Fruit fly (Drosophila melanogaster) whole organism, embryonic: ENCODE measurements around the gene Mdr65.

Experiments
- Bdp1 ChIP-seq: fragments of 200-800 bp; sonication (Bioruptor generic); optimal IDR thresholded peaks from 3 replicates; lab custom pipeline; 2016; ENCODE audit warnings: missing biosample characterization, missing genetic modification characterization
- CG11085 ChIP-seq: fragments of 200-800 bp; sonication (Bioruptor generic); IDR thresholded peaks from 2 replicates; pipeline ENCODE4 v1.3.6; 2022; ENCODE audit warnings: missing biosample characterization, missing genetic modification characterization
- CG13296 ChIP-seq: fragments of 200-800 bp; sonication (Bioruptor generic); optimal IDR thresholded peaks from 3 replicates; lab custom pipeline; 2018; ENCODE audit warnings: missing biosample characterization, mild to moderate bottlenecking, missing genetic modification characterization
- CG14441 ChIP-seq: fragments of 200-800 bp; sonication (Bioruptor generic); IDR thresholded peaks from 2 replicates; pipeline ENCODE4 v1.3.6; 2022; ENCODE audit warnings: missing biosample characterization, missing genetic modification characterization
- CG14667 ChIP-seq: fragments of 200-800 bp; sonication (Bioruptor generic); IDR thresholded peaks from 2 replicates; pipeline ENCODE4 v1.3.6; 2022; ENCODE audit warnings: missing biosample characterization, missing genetic modification characterization
- CG14965 ChIP-seq: fragments of 200-800 bp; sonication (Bioruptor generic); optimal IDR thresholded peaks from 2 replicates; lab custom pipeline; 2016; ENCODE audit warnings: missing biosample characterization, missing genetic modification characterization, borderline replicate concordance
- CG16813 ChIP-seq: fragments of 200-800 bp; sonication (Bioruptor generic); IDR thresholded peaks from 3 replicates; pipeline ENCODE4 v1.3.6; 2022; ENCODE audit warnings: missing biosample characterization, missing genetic modification characterization; ENCODE audit not compliant: partially characterized antibody
- CG16815 ChIP-seq: fragments of 200-800 bp; sonication (Bioruptor generic); optimal IDR thresholded peaks from 3 replicates; lab custom pipeline; 2017; ENCODE audit warnings: missing biosample characterization, mild to moderate bottlenecking, missing genetic modification characterization
- CG17829 ChIP-seq: fragments of 200-800 bp; optimal IDR thresholded peaks from 2 replicates; lab custom pipeline; 2019; ENCODE audit warnings: missing biosample characterization, mild to moderate bottlenecking, missing genetic modification characterization, moderate library complexity
- CG3163 ChIP-seq: fragments of 200-800 bp; sonication (Bioruptor generic); optimal IDR thresholded peaks from 3 replicates; lab custom pipeline; 2016; ENCODE audit warnings: missing biosample characterization, missing genetic modification characterization
- CG32772 ChIP-seq: fragments of 200-800 bp; sonication (Bioruptor generic); IDR thresholded peaks from 2 replicates; pipeline ENCODE4 v1.3.6; 2022; ENCODE audit warnings: missing biosample characterization, missing genetic modification characterization
- CG33213 ChIP-seq: fragments of 200-800 bp; sonication (Bioruptor generic); optimal IDR thresholded peaks from 3 replicates; lab custom pipeline; 2016; ENCODE audit warnings: missing biosample characterization, missing genetic modification characterization
- CG33557 ChIP-seq: fragments of 200-800 bp; sonication (Bioruptor generic); optimal IDR thresholded peaks from 2 replicates; lab custom pipeline; 2019; ENCODE audit warnings: missing biosample characterization, mild to moderate bottlenecking, missing genetic modification characterization, moderate library complexity
- CG5180 ChIP-seq: fragments of 200-800 bp; sonication (Bioruptor generic); optimal IDR thresholded peaks from 3 replicates; lab custom pipeline; 2017; ENCODE audit warnings: missing biosample characterization, missing genetic modification characterization, mild to moderate bottlenecking, moderate library complexity, missing genetic modification reagents
- CG6254 ChIP-seq: fragments of 200-800 bp; sonication (Bioruptor generic); optimal IDR thresholded peaks from 3 replicates; lab custom pipeline; 2017; ENCODE audit warnings: mild to moderate bottlenecking, missing biosample characterization, missing genetic modification reagents, missing genetic modification characterization
- CG7271 ChIP-seq: fragments of 200-800 bp; sonication (Bioruptor generic); optimal IDR thresholded peaks from 2 replicates; lab custom pipeline; 2018; ENCODE audit warnings: missing biosample characterization, mild to moderate bottlenecking, missing genetic modification characterization, moderate library complexity
- CG7839 ChIP-seq: fragments of 200-800 bp; sonication (Bioruptor generic); optimal IDR thresholded peaks from 3 replicates; lab custom pipeline; 2018; ENCODE audit warnings: missing biosample characterization, mild to moderate bottlenecking, missing genetic modification characterization, moderate library complexity
- CkIIα-i1 ChIP-seq: fragments of 200-800 bp; sonication (Bioruptor generic); IDR thresholded peaks from 2 replicates; pipeline ENCODE4 v1.3.6; 2022; ENCODE audit warnings: missing biosample characterization, missing genetic modification characterization
- Deaf1 ChIP-seq: fragments of 200-800 bp; optimal IDR thresholded peaks from 3 replicates; lab custom pipeline; 2019; ENCODE audit warnings: missing biosample characterization, mild to moderate bottlenecking, missing genetic modification characterization, moderate library complexity
- Dfd ChIP-seq, 2 experiments: fragments of >200 bp; optimal IDR thresholded peaks; 2 replicates each; lab custom pipeline; 2017; ENCODE audit warnings: missing biosample characterization in 2 of 2, missing genetic modification characterization in 2 of 2
- E2f1 ChIP-seq: fragments of 200-800 bp; sonication (Bioruptor generic); IDR thresholded peaks from 2 replicates; pipeline ENCODE4 v1.3.6; 2022; ENCODE audit warnings: missing biosample characterization, missing genetic modification characterization
- GATAe ChIP-seq: fragments of 200-800 bp; sonication (Bioruptor generic); conservative IDR thresholded peaks from 2 replicates; pipeline ENCODE4 v1.3.6; 2022; ENCODE audit warnings: missing biosample characterization, missing genetic modification characterization
- HmgD ChIP-seq: fragments of 200-800 bp; sonication (Bioruptor generic); optimal IDR thresholded peaks from 3 replicates; lab custom pipeline; 2016; ENCODE audit warnings: missing biosample characterization, missing genetic modification characterization
- MTF-1 ChIP-seq: fragments of 200-800 bp; sonication (Bioruptor generic); optimal IDR thresholded peaks from 2 replicates; lab custom pipeline; 2018; ENCODE audit warnings: missing biosample characterization, mild to moderate bottlenecking, missing genetic modification characterization, borderline replicate concordance
- Mad ChIP-seq: fragments of 200-800 bp; sonication (Bioruptor generic); optimal IDR thresholded peaks from 2 replicates; lab custom pipeline; 2016; ENCODE audit warnings: missing biosample characterization, missing genetic modification characterization
- Med ChIP-seq: fragments of 200-800 bp; sonication (Bioruptor generic); peaks from one replicate; lab custom pipeline; 2016; ENCODE audit warnings: missing biosample characterization, missing genetic modification characterization, mild to moderate bottlenecking, inconsistent platforms, moderate library complexity
- Mes4 ChIP-seq: fragments of 200-800 bp; sonication (Bioruptor generic); optimal IDR thresholded peaks from 2 replicates; lab custom pipeline; 2016; ENCODE audit warnings: missing biosample characterization, missing genetic modification characterization
- Myb ChIP-seq: fragments of 200-800 bp; sonication (Bioruptor generic); optimal IDR thresholded peaks from 2 replicates; lab custom pipeline; 2016; ENCODE audit warnings: missing biosample characterization, missing genetic modification characterization
- Oaz ChIP-seq: fragments of 200-800 bp; sonication (Bioruptor generic); IDR thresholded peaks from 2 replicates; pipeline ENCODE4 v1.3.6; 2022; ENCODE audit warnings: missing biosample characterization, missing genetic modification characterization
- ato ChIP-seq: fragments of 200-800 bp; sonication (Bioruptor generic); IDR thresholded peaks from 2 replicates; pipeline ENCODE4 v1.3.6; 2022; ENCODE audit warnings: missing biosample characterization, missing genetic modification characterization; ENCODE audit not compliant: partially characterized antibody
- bcd ChIP-seq: fragments of 200-800 bp; sonication (Bioruptor generic); optimal IDR thresholded peaks from 2 replicates; lab custom pipeline; 2017; ENCODE audit warnings: missing biosample characterization, mild to moderate bottlenecking, missing genetic modification characterization
- btn ChIP-seq: fragments of 200-800 bp; sonication (Bioruptor generic); optimal IDR thresholded peaks from 2 replicates; lab custom pipeline; 2016; ENCODE audit warnings: missing biosample characterization, missing genetic modification characterization
- dan ChIP-seq: fragments of 200-800 bp; sonication (Bioruptor generic); IDR thresholded peaks from 2 replicates; pipeline ENCODE4 v1.3.6; 2022; ENCODE audit warnings: missing biosample characterization, missing genetic modification characterization
- fd3F ChIP-seq: fragments of 200-800 bp; sonication (Bioruptor generic); optimal IDR thresholded peaks from 2 replicates; lab custom pipeline; 2018; ENCODE audit warnings: missing biosample characterization, mild to moderate bottlenecking, missing genetic modification characterization, moderate library complexity
- gce ChIP-seq: fragments of 200-800 bp; sonication (Bioruptor generic); IDR thresholded peaks from 3 replicates; pipeline ENCODE4 v1.3.6; 2022; ENCODE audit warnings: missing biosample characterization, missing genetic modification characterization
- hkb ChIP-seq, 2 experiments: fragments of 200-800 bp in 1 of 2; fragments of >200 bp in 1 of 2; sonication (Bioruptor generic) in 1 of 2; IDR thresholded peaks in 1 of 2; optimal IDR thresholded peaks in 1 of 2; 2 replicates each; pipeline versions ENCODE4 v1.3.6 to Lab custom; 2017 to 2022; ENCODE audit warnings: missing biosample characterization in 1 of 2, missing genetic modification characterization in 1 of 2
- insv ChIP-seq, 2 experiments: fragments of 200-800 bp; sonication (Bioruptor generic); optimal IDR thresholded peaks; 3 replicates each; lab custom pipeline; 2016 to 2018; ENCODE audit warnings: missing biosample characterization in 2 of 2, missing genetic modification characterization in 2 of 2
- jing ChIP-seq: fragments of 200-800 bp; sonication (Bioruptor generic); optimal IDR thresholded peaks from 2 replicates; lab custom pipeline; 2018; ENCODE audit warnings: missing biosample characterization, mild to moderate bottlenecking, missing genetic modification characterization
- ken ChIP-seq: fragments of 200-800 bp; sonication (Bioruptor generic); IDR thresholded peaks from 3 replicates; pipeline ENCODE4 v1.3.6; 2022; ENCODE audit warnings: missing biosample characterization, missing genetic modification characterization
- lab ChIP-seq: fragments of 200-800 bp; sonication (Bioruptor generic); optimal IDR thresholded peaks from 3 replicates; lab custom pipeline; 2017; ENCODE audit warnings: missing biosample characterization, missing genetic modification characterization, mild to moderate bottlenecking, moderate library complexity, missing genetic modification reagents
- phol ChIP-seq: fragments of 200-800 bp; sonication (Bioruptor generic); optimal IDR thresholded peaks from 3 replicates; lab custom pipeline; 2018; ENCODE audit warnings: missing biosample characterization, mild to moderate bottlenecking, missing genetic modification characterization, moderate library complexity
- prd ChIP-seq, 3 experiments: fragments of >200 bp in 2 of 3; fragments of 200-800 bp in 1 of 3; sonication (Bioruptor generic) in 1 of 3; optimal IDR thresholded peaks in 2 of 3; IDR thresholded peaks in 1 of 3; 2 replicates in 2 of 3; 3 replicates in 1 of 3; pipeline versions ENCODE4 v1.3.6 to Lab custom; 2017 to 2022; ENCODE audit warnings: missing biosample characterization in 1 of 3, missing genetic modification characterization in 1 of 3
- sc ChIP-seq, 3 experiments: fragments of >200 bp in 2 of 3; fragments of 200-800 bp in 1 of 3; sonication (Bioruptor generic) in 1 of 3; optimal IDR thresholded peaks; 2 replicates in 2 of 3; 3 replicates in 1 of 3; lab custom pipeline; 2017; ENCODE audit warnings: mild to moderate bottlenecking in 1 of 3, missing biosample characterization in 1 of 3, missing genetic modification characterization in 1 of 3, missing genetic modification reagents in 1 of 3
- sd ChIP-seq: fragments of 200-800 bp; sonication (Bioruptor generic); optimal IDR thresholded peaks from 3 replicates; lab custom pipeline; 2018; ENCODE audit warnings: missing biosample characterization, mild to moderate bottlenecking, missing genetic modification characterization, moderate library complexity
- sima ChIP-seq: fragments of 200-800 bp; sonication (Bioruptor generic); optimal IDR thresholded peaks from 2 replicates; lab custom pipeline; 2016; ENCODE audit warnings: missing biosample characterization, missing genetic modification characterization
- so ChIP-seq: fragments of 200-800 bp; sonication (Bioruptor generic); IDR thresholded peaks from 3 replicates; pipeline ENCODE4 v1.3.6; 2022; ENCODE audit warnings: missing biosample characterization, missing genetic modification characterization
- tgo ChIP-seq: fragments of 200-800 bp; sonication (Bioruptor generic); IDR thresholded peaks from 3 replicates; pipeline ENCODE4 v1.3.6; 2022; ENCODE audit warnings: missing biosample characterization, missing genetic modification characterization
- tin ChIP-seq: fragments of 200-800 bp; sonication (Bioruptor generic); optimal IDR thresholded peaks from 3 replicates; lab custom pipeline; 2016; ENCODE audit warnings: missing biosample characterization, missing genetic modification characterization
- yki ChIP-seq: fragments of >200 bp; optimal IDR thresholded peaks from 3 replicates; lab custom pipeline; 2018

Mdr65 gene

DNA sequence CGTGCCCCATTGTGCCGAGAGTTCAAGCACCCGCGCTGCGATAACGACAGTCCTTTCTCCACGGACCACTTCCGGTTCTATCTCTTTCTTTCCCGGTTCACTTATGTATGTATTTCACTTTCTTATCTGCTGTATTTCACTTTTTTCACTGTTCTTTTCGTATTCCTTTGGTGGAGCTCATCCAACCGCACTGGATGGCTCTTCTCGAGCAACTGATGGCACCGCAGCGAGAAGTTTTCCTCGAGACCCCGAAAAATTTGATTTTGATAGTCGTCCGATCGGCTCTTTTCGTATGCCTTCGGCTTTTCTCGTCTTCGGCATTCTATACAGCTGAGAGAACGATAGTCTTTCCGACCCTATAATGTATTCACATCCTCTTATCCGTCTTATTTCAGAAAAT lies 27.7 kb downstream of the Mdr65 start, which contains the start of gene LanA (continued):
- no peak for TF ChIP-seq prd (optimal IDR thresholded peaks at IDR 0.05; lab: Kevin White, UChicago)
- TF ChIP-seq prd (GFP tag; IDR thresholded peaks at IDR 0.05; lab: Robert Waterston, UW), result 0 out of 3 replicates have a peak, but pooled peaks have one; percentile 3
- no peak for TF ChIP-seq CG7839 (tag; lab: Kevin White, UChicago)
- TF ChIP-seq CG7271 (tag; lab: Kevin White, UChicago), result peak; percentile 31
- no peak for TF ChIP-seq Dfd (GFP tag; optimal IDR thresholded peaks at IDR 0.05; lab: Kevin White, UChicago)
- no peak for TF ChIP-seq jing
- no peak for TF ChIP-seq btn (GFP tag; lab: Kevin White, UChicago)
- TF ChIP-seq CG6254 (GFP tag; lab: Kevin White, UChicago), result no peak
- 0 out of 2 replicates have a peak, but pooled peaks have one; percentile 12 for TF ChIP-seq CG32772 (GFP tag; lab: Robert Waterston, UW)
- no peak for TF ChIP-seq yki (lab: Kevin White, UChicago)
- no peak for TF ChIP-seq CG11085 (GFP tag; lab: Robert Waterston, UW)
- TF ChIP-seq CG3163 (GFP tag; lab: Kevin White, UChicago), result peak; percentile 27
- TF ChIP-seq E2f1, result peak; percentile 46
- TF ChIP-seq Deaf1, result peak; percentile 98
- TF ChIP-seq Mad (GFP tag; lab: Kevin White, UChicago), result peak; percentile 6
- peak; percentile 19 for TF ChIP-seq sd (tag; lab: Kevin White, UChicago)
- TF ChIP-seq dan (GFP tag; lab: Robert Waterston, UW), result no peak
- TF ChIP-seq GATAe (GFP tag; lab: Robert Waterston, UW), result no peak
- no peak for TF ChIP-seq sima
- TF ChIP-seq fd3F (GFP tag; lab: Kevin White, UChicago), result no peak
- TF ChIP-seq Mes4 (GFP tag; lab: Kevin White, UChicago), result no peak
- TF ChIP-seq tgo, result no peak
- no peak for TF ChIP-seq HmgD (GFP tag; lab: Kevin White, UChicago)
- TF ChIP-seq so, result peak; percentile 56; the same call in 2 of the 3 replicates
- TF ChIP-seq hkb (optimal IDR thresholded peaks at IDR 0.05; lab: Kevin White, UChicago), result no peak
- TF ChIP-seq hkb (GFP tag; IDR thresholded peaks at IDR 0.05; lab: Robert Waterston, UW), result peak; percentile 11; the same call in 1 of the 2 replicates
- TF ChIP-seq sc (optimal IDR thresholded peaks at IDR 0.05; lab: Kevin White, UChicago), result no peak
- no peak for TF ChIP-seq sc (GFP tag; optimal IDR thresholded peaks at IDR 0.05; lab: Kevin White, UChicago)
- TF ChIP-seq CG16815 (GFP tag; lab: Kevin White, UChicago), result no peak
- TF ChIP-seq ken, result no peak
- TF ChIP-seq phol (tag; lab: Kevin White, UChicago), result no peak
- peak; percentile 87 for TF ChIP-seq Med (GFP tag; lab: Kevin White, UChicago)
- TF ChIP-seq insv (GFP tag; optimal IDR thresholded peaks at IDR 0.05; lab: Kevin White, UChicago), result peak in 1 of 2 experiments; percentile 3
- no peak for TF ChIP-seq CG33213 (GFP tag; lab: Kevin White, UChicago)
- TF ChIP-seq CG13296 (GFP tag; lab: Kevin White, UChicago), result no peak
- no peak for TF ChIP-seq CG14441 (GFP tag; lab: Robert Waterston, UW)
- no peak for TF ChIP-seq CG14667 (GFP tag; lab: Robert Waterston, UW)
- TF ChIP-seq lab (GFP tag; lab: Kevin White, UChicago), result peak; percentile 15
- TF ChIP-seq CG5180, result no peak
- TF ChIP-seq bcd (GFP tag; lab: Kevin White, UChicago), result no peak
- no peak for TF ChIP-seq CkIIα-i1
- no peak for TF ChIP-seq Bdp1
- peak; percentile 59 for TF ChIP-seq MTF-1 (GFP tag; lab: Kevin White, UChicago)
- no peak for TF ChIP-seq Myb (GFP tag; lab: Kevin White, UChicago)
- TF ChIP-seq gce, result 0 out of 3 replicates have a peak, but pooled peaks have one; percentile 46
- peak; percentile 12 for TF ChIP-seq CG33557 (GFP tag; lab: Kevin White, UChicago)
- no peak for TF ChIP-seq CG14965 (GFP tag; lab: Kevin White, UChicago)
- TF ChIP-seq Oaz (GFP tag; lab: Robert Waterston, UW), result no peak
- no peak for TF ChIP-seq CG17829 (tag; lab: Kevin White, UChicago)
- 0 out of 3 replicates have a peak, but pooled peaks have one; percentile 11 for TF ChIP-seq CG16813 (GFP tag; lab: Robert Waterston, UW)
- no peak for TF ChIP-seq tin (GFP tag; lab: Kevin White, UChicago)
- 0 out of 2 replicates have a peak, but pooled peaks have one; percentile 45 for TF ChIP-seq ato (GFP tag; lab: Robert Waterston, UW)
